Worm (Caenorhabditis elegans): Measurements from ENCODE around the gene nspc-5.

The nspc-5 gene

ce11 chrX:8545971-8546442, 7.5 kb downstream of the nspc-5 start, which contains the start of gene sdha-1 (continued):
- no peak for TF ChIP-seq nfya-2 (GFP tag; IDR thresholded peaks at IDR 0.05)
- peak; percentile 14 for TF ChIP-seq unc-62 (GFP tag; optimal IDR thresholded peaks at IDR 0.05)
- peak; percentile 63; the same call in 1 of the 2 replicates for TF ChIP-seq lin-26 (GFP tag; IDR thresholded peaks at IDR 0.05)

- TF ChIP-seq cebp-2 (GFP tag; IDR thresholded peaks at IDR 0.05) = no peak
- no peak for TF ChIP-seq cebp-1 (GFP tag; IDR thresholded peaks at IDR 0.05)
- peak; percentile 28 for TF ChIP-seq cebp-1 (tag; optimal IDR thresholded peaks at IDR 0.05)
- peak; percentile 90 for TF ChIP-seq nhr-80 (tag; optimal IDR thresholded peaks at IDR 0.05)
- TF ChIP-seq ztf-18 (tag; optimal IDR thresholded peaks at IDR 0.05) = no peak
Observed at ce11 chrX:8549026-8549425, 10.5 kb downstream of the nspc-5 start, which contains the start of gene D2021.4. TSS of gene D2021.4 (minus strand) at chrX:8549073.

- TF ChIP-seq ztf-26 (tag; optimal IDR thresholded peaks at IDR 0.05) = peak; percentile 54
- TF ChIP-seq C06A6.2 (GFP tag; conservative IDR thresholded peaks at IDR 0.05) = peak; percentile 35; the same call in 1 of the 2 replicates
- TF ChIP-seq gei-17 (GFP tag; optimal IDR thresholded peaks at IDR 0.05) = peak; percentile 29
- TF ChIP-seq rpc-1 (optimal IDR thresholded peaks at IDR 0.05) = no peak
- TF ChIP-seq rpc-1 (tag; optimal IDR thresholded peaks at IDR 0.05) = no peak
- no peak for TF ChIP-seq nhr-120 (GFP tag; IDR thresholded peaks at IDR 0.05)
- TF ChIP-seq egl-18 (GFP tag; IDR thresholded peaks at IDR 0.05) = no peak
- peak; percentile 40; the same call in 1 of the 2 replicates for TF ChIP-seq hmg-1.2 (GFP tag; IDR thresholded peaks at IDR 0.05)
- TF ChIP-seq snpc-3.4 (tag; optimal IDR thresholded peaks at IDR 0.05) = peak; percentile 14
- no peak for TF ChIP-seq cebp-2 (GFP tag; IDR thresholded peaks at IDR 0.05)
- TF ChIP-seq nfyb-1 (GFP tag; IDR thresholded peaks at IDR 0.05) = 0 out of 2 replicates have a peak, but pooled peaks have one; percentile 60
- TF ChIP-seq zfh-2 (GFP tag; conservative IDR thresholded peaks at IDR 0.05) = 0 out of 2 replicates have a peak, but pooled peaks have one; percentile 21
- peak; percentile 1 for TF ChIP-seq madf-10 (tag; optimal IDR thresholded peaks at IDR 0.05)
- peak; percentile 38; the same call in 1 of the 2 replicates for TF ChIP-seq lin-26 (GFP tag; IDR thresholded peaks at IDR 0.05)
- TF ChIP-seq nhr-80 (tag; optimal IDR thresholded peaks at IDR 0.05) = peak; percentile 85
- TF ChIP-seq ceh-27 (GFP tag; optimal IDR thresholded peaks at IDR 0.05) = peak; percentile 38
- peak; percentile 69 for TF ChIP-seq F22D6.2 (tag; optimal IDR thresholded peaks at IDR 0.05)
- no peak for TF ChIP-seq F33H1.4 (GFP tag; IDR thresholded peaks at IDR 0.05)
- TF ChIP-seq atf-7 (tag; optimal IDR thresholded peaks at IDR 0.05) = peak; percentile 45
- 0 out of 2 replicates have a peak, but pooled peaks have one; percentile 25 for TF ChIP-seq B0336.3 (GFP tag; IDR thresholded peaks at IDR 0.05)
- TF ChIP-seq tbp1 (GFP tag; optimal IDR thresholded peaks at IDR 0.05) = peak; percentile 17
- TF ChIP-seq unc-62 (GFP tag; optimal IDR thresholded peaks at IDR 0.05) = peak; percentile 6
- peak; percentile 46 for TF ChIP-seq attf-5 (GFP tag; optimal IDR thresholded peaks at IDR 0.05)
- TF ChIP-seq K11D2.4 (GFP tag; IDR thresholded peaks at IDR 0.05) = 0 out of 2 replicates have a peak, but pooled peaks have one; percentile 40
- no peak for TF ChIP-seq rcor-1 (GFP tag; IDR thresholded peaks at IDR 0.05)
- peak; percentile 16 for TF ChIP-seq ztf-22 (GFP tag; optimal IDR thresholded peaks at IDR 0.05)
- peak; percentile 79 for TF ChIP-seq somi-1 (GFP tag; optimal IDR thresholded peaks at IDR 0.05)
- peak; percentile 32 for TF ChIP-seq ztf-18 (tag; optimal IDR thresholded peaks at IDR 0.05)
- peak; percentile 27 for TF ChIP-seq sptf-2 (GFP tag; optimal IDR thresholded peaks at IDR 0.05)
- TF ChIP-seq chd-7 (tag; optimal IDR thresholded peaks at IDR 0.05) = peak; percentile 31
- peak; percentile 26 for TF ChIP-seq die-1 (tag; optimal IDR thresholded peaks at IDR 0.05)
- TF ChIP-seq ceh-58 (GFP tag; IDR thresholded peaks at IDR 0.05) = no peak
- TF ChIP-seq dox-1 (GFP tag; IDR thresholded peaks at IDR 0.05) = peak; percentile 38; the same call in 1 of the 2 replicates
- TF ChIP-seq lin-54 (GFP tag; optimal IDR thresholded peaks at IDR 0.05) = no peak
- TF ChIP-seq mcd-1 (GFP tag; IDR thresholded peaks at IDR 0.05) = peak; percentile 30; the same call in 1 of the 2 replicates
- peak; percentile 86 for TF ChIP-seq lin-40 (tag; optimal IDR thresholded peaks at IDR 0.05)
Observed at ce11 chrX:8550099-8550498, 11.6 kb downstream of the nspc-5 start.
